Worm (Caenorhabditis elegans) whole organism, L1 larva: Measurements from ENCODE around the gene sec-6.
A peak's percentile ranks its signal among the peaks of the same experiment; 100 is the strongest.

Experiments used
- C16A3.4 ChIP-seq: fragments of 150-350 bp; optimal IDR thresholded peaks from 2 replicates; lab custom pipeline; 2014; ENCODE audit warnings: missing biosample characterization, missing genetic modification characterization
- C34B4.2 ChIP-seq: sonication (generic microtip); optimal IDR thresholded peaks from 2 replicates; lab custom pipeline; 2017; ENCODE audit warnings: mild to moderate bottlenecking, missing genetic modification characterization, missing compliant biosample characterization
- F16B12.6 ChIP-seq: fragments of 150-350 bp; optimal IDR thresholded peaks from 2 replicates; lab custom pipeline; 2014; ENCODE audit warnings: missing biosample characterization, missing genetic modification characterization
- Y116A8C.19 ChIP-seq: sonication (generic microtip); optimal IDR thresholded peaks from 2 replicates; lab custom pipeline; 2016; ENCODE audit warnings: missing compliant biosample characterization, missing genetic modification characterization, borderline replicate concordance
- aha-1 ChIP-seq: fragments of 150-350 bp; optimal IDR thresholded peaks from 2 replicates; lab custom pipeline; 2014; ENCODE audit warnings: missing biosample characterization, missing genetic modification characterization
- aly-2 ChIP-seq: fragments of 150-350 bp; optimal IDR thresholded peaks from 2 replicates; lab custom pipeline; 2014; ENCODE audit warnings: missing biosample characterization, missing genetic modification characterization
- ama-1 ChIP-seq: fragments of 150-350 bp; optimal IDR thresholded peaks from 2 replicates; lab custom pipeline; 2014
- blmp-1 ChIP-seq: fragments of 150-350 bp; optimal IDR thresholded peaks from 2 replicates; lab custom pipeline; 2014; ENCODE audit warnings: missing biosample characterization, missing genetic modification characterization
- ceh-63 ChIP-seq: fragments of 200-800 bp; sonication (Bioruptor generic); optimal IDR thresholded peaks from 2 replicates; lab custom pipeline; 2018; ENCODE audit warnings: mild to moderate bottlenecking, missing genetic modification characterization, missing compliant biosample characterization
- ceh-8 ChIP-seq: fragments of 200-800 bp; sonication (Bioruptor generic); optimal IDR thresholded peaks from 2 replicates; lab custom pipeline; 2018; ENCODE audit warnings: mild to moderate bottlenecking, missing genetic modification characterization, moderate library complexity, missing compliant biosample characterization
- ceh-90 ChIP-seq: sonication (generic microtip); optimal IDR thresholded peaks from 2 replicates; lab custom pipeline; 2016; ENCODE audit warnings: missing genetic modification characterization, missing compliant biosample characterization
- ces-1 ChIP-seq: fragments of 150-350 bp; optimal IDR thresholded peaks from 2 replicates; lab custom pipeline; 2014; ENCODE audit warnings: missing biosample characterization, missing genetic modification reagents, missing genetic modification characterization
- dpl-1 ChIP-seq, 3 experiments: fragments of 150-350 bp in 2 of 3; sonication (generic microtip) in 1 of 3; optimal IDR thresholded peaks; 2 replicates each; lab custom pipeline; 2014 to 2017; ENCODE audit warnings: missing biosample characterization in 3 of 3, missing genetic modification characterization in 3 of 3, missing genetic modification reagents in 3 of 3
- efl-1 ChIP-seq, 4 experiments: fragments of 150-350 bp; optimal IDR thresholded peaks in 3 of 4; peaks in 1 of 4; 1 replicate in 1 of 4; 2 replicates in 3 of 4; lab custom pipeline; 2014; ENCODE audit warnings: missing biosample characterization in 2 of 4, missing genetic modification characterization in 2 of 4, missing genetic modification reagents in 2 of 4
- elt-2 ChIP-seq: sonication (generic microtip); optimal IDR thresholded peaks from 2 replicates; lab custom pipeline; 2016; ENCODE audit warnings: missing genetic modification characterization, mild to moderate bottlenecking, inconsistent platforms, missing compliant biosample characterization, missing genetic modification reagents
- ets-5 ChIP-seq: fragments of 200-800 bp; sonication (Bioruptor generic); IDR thresholded peaks from 2 replicates; pipeline ENCODE4 v1.3.6; 2022; ENCODE audit warnings: missing genetic modification characterization, missing compliant biosample characterization
- fkh-10 ChIP-seq: sonication (generic microtip); optimal IDR thresholded peaks from 2 replicates; lab custom pipeline; 2017; ENCODE audit warnings: missing biosample characterization, missing genetic modification reagents, missing genetic modification characterization
- fos-1 ChIP-seq: fragments of 150-350 bp; optimal IDR thresholded peaks from 2 replicates; lab custom pipeline; 2014; ENCODE audit warnings: missing biosample characterization, missing genetic modification characterization
- grh-1 ChIP-seq: fragments of 200-800 bp; sonication (Bioruptor generic); IDR thresholded peaks from 2 replicates; pipeline ENCODE4 v1.3.6; 2022; ENCODE audit warnings: missing genetic modification reagents, missing genetic modification characterization, missing compliant biosample characterization
- hlh-17 ChIP-seq: fragments of 200-800 bp; sonication (Bioruptor generic); optimal IDR thresholded peaks from 2 replicates; lab custom pipeline; 2018; ENCODE audit warnings: missing genetic modification characterization, mild to moderate bottlenecking, missing compliant biosample characterization, moderate library complexity, borderline replicate concordance
- hpl-2 ChIP-seq: fragments of 150-350 bp; optimal IDR thresholded peaks from 2 replicates; lab custom pipeline; 2014; ENCODE audit warnings: missing biosample characterization, missing genetic modification reagents, missing genetic modification characterization
- irx-1 ChIP-seq: sonication (generic microtip); optimal IDR thresholded peaks from 2 replicates; lab custom pipeline; 2016; ENCODE audit warnings: missing genetic modification characterization, missing compliant biosample characterization
- jun-1 ChIP-seq: fragments of 150-350 bp; optimal IDR thresholded peaks from 2 replicates; lab custom pipeline; 2014; ENCODE audit warnings: missing biosample characterization, missing genetic modification reagents, missing genetic modification characterization
- lin-13 ChIP-seq: fragments of 150-350 bp; optimal IDR thresholded peaks from 2 replicates; lab custom pipeline; 2014; ENCODE audit warnings: missing biosample characterization, missing genetic modification reagents, missing genetic modification characterization
- lin-14 ChIP-seq: fragments of 200-800 bp; sonication (Bioruptor generic); optimal IDR thresholded peaks from 2 replicates; lab custom pipeline; 2018; ENCODE audit warnings: mild to moderate bottlenecking, missing genetic modification characterization, moderate library complexity, missing compliant biosample characterization
- lin-15B ChIP-seq: fragments of 150-350 bp; sonication (generic microtip); optimal IDR thresholded peaks from 3 replicates; lab custom pipeline; 2014; ENCODE audit warnings: missing biosample characterization, missing genetic modification characterization
- lin-39 ChIP-seq: fragments of 150-350 bp; optimal IDR thresholded peaks from 2 replicates; lab custom pipeline; 2014; ENCODE audit warnings: missing biosample characterization, missing genetic modification reagents, missing genetic modification characterization
- lir-3 ChIP-seq: sonication (generic microtip); optimal IDR thresholded peaks from 2 replicates; lab custom pipeline; 2016; ENCODE audit warnings: mild to moderate bottlenecking, missing genetic modification characterization, moderate library complexity, missing compliant biosample characterization; ENCODE audit not compliant: poor library complexity
- lsy-2 ChIP-seq, 2 experiments: fragments of 150-350 bp; optimal IDR thresholded peaks; 2 replicates each; lab custom pipeline; 2014; ENCODE audit warnings: missing biosample characterization in 2 of 2, missing genetic modification characterization in 2 of 2
- mab-9 ChIP-seq: fragments of 200-800 bp; sonication (Bioruptor generic); IDR thresholded peaks from 2 replicates; pipeline ENCODE4 v1.3.6; 2022; ENCODE audit warnings: missing genetic modification reagents, missing genetic modification characterization, missing compliant biosample characterization
- mef-2 ChIP-seq: fragments of 150-350 bp; optimal IDR thresholded peaks from 2 replicates; lab custom pipeline; 2014; ENCODE audit warnings: missing biosample characterization, missing genetic modification characterization
- mep-1 ChIP-seq: fragments of 150-350 bp; optimal IDR thresholded peaks from 2 replicates; lab custom pipeline; 2014; ENCODE audit warnings: missing biosample characterization, missing genetic modification characterization
- nhr-11 ChIP-seq: fragments of 150-350 bp; optimal IDR thresholded peaks from 2 replicates; lab custom pipeline; 2014; ENCODE audit warnings: missing biosample characterization, missing genetic modification characterization
- nhr-19 ChIP-seq: fragments of 200-800 bp; sonication (Bioruptor generic); conservative IDR thresholded peaks from 2 replicates; pipeline ENCODE4 v1.3.6; 2022; ENCODE audit warnings: missing genetic modification characterization, missing compliant biosample characterization
- nhr-20 ChIP-seq: sonication (generic microtip); optimal IDR thresholded peaks from 2 replicates; lab custom pipeline; 2016; ENCODE audit warnings: mild to moderate bottlenecking, missing genetic modification characterization, missing compliant biosample characterization
- nhr-237 ChIP-seq: fragments of 150-350 bp; optimal IDR thresholded peaks from 2 replicates; lab custom pipeline; 2014; ENCODE audit warnings: missing biosample characterization, missing genetic modification characterization
- nhr-71 ChIP-seq: sonication (generic microtip); optimal IDR thresholded peaks from 2 replicates; lab custom pipeline; 2016; ENCODE audit warnings: mild to moderate bottlenecking, missing genetic modification characterization, moderate library complexity, missing compliant biosample characterization
- nhr-84 ChIP-seq: sonication (generic microtip); optimal IDR thresholded peaks from 2 replicates; lab custom pipeline; 2017; ENCODE audit warnings: missing biosample characterization, missing genetic modification characterization
- pag-3 ChIP-seq: sonication (generic microtip); optimal IDR thresholded peaks from 2 replicates; lab custom pipeline; 2017; ENCODE audit warnings: missing genetic modification characterization, mild to moderate bottlenecking, missing compliant biosample characterization, antibody characterized with exemption, borderline replicate concordance; ENCODE audit not compliant: insufficient read depth
- pax-3 ChIP-seq: fragments of 200-800 bp; sonication (Bioruptor generic); optimal IDR thresholded peaks from 2 replicates; lab custom pipeline; 2018; ENCODE audit warnings: mild to moderate bottlenecking, missing genetic modification characterization, moderate library complexity, missing compliant biosample characterization
- rnt-1 ChIP-seq: sonication (generic microtip); optimal IDR thresholded peaks from 2 replicates; lab custom pipeline; 2016; ENCODE audit warnings: mild to moderate bottlenecking, missing genetic modification characterization, moderate library complexity, missing compliant biosample characterization
- skn-1 ChIP-seq: fragments of 150-350 bp; optimal IDR thresholded peaks from 2 replicates; lab custom pipeline; 2014; ENCODE audit warnings: missing biosample characterization, missing genetic modification characterization
- snpc-4 ChIP-seq: fragments of 150-350 bp; optimal IDR thresholded peaks from 2 replicates; lab custom pipeline; 2014; ENCODE audit warnings: missing biosample characterization, missing genetic modification characterization
- snu-23 ChIP-seq: sonication (generic microtip); optimal IDR thresholded peaks from 2 replicates; lab custom pipeline; 2016; ENCODE audit warnings: missing genetic modification characterization, missing compliant biosample characterization
- sup-37 ChIP-seq: fragments of 200-800 bp; sonication (Bioruptor generic); optimal IDR thresholded peaks from 2 replicates; lab custom pipeline; 2018; ENCODE audit warnings: mild to moderate bottlenecking, missing genetic modification characterization, missing compliant biosample characterization
- swsn-7 ChIP-seq: sonication (generic microtip); optimal IDR thresholded peaks from 2 replicates; lab custom pipeline; 2016; ENCODE audit warnings: missing genetic modification characterization, missing compliant biosample characterization
- tbx-2 ChIP-seq: sonication (generic microtip); optimal IDR thresholded peaks from 2 replicates; lab custom pipeline; 2016; ENCODE audit warnings: missing genetic modification characterization, missing compliant biosample characterization
- unc-30 ChIP-seq: sonication (generic microtip); optimal IDR thresholded peaks from 2 replicates; lab custom pipeline; 2017; ENCODE audit warnings: missing biosample characterization, missing genetic modification characterization
- unc-86 ChIP-seq: sonication (generic microtip); optimal IDR thresholded peaks from 2 replicates; lab custom pipeline; 2016; ENCODE audit warnings: missing genetic modification characterization, missing compliant biosample characterization
- unc-98 ChIP-seq: fragments of 200-800 bp; sonication (Bioruptor generic); IDR thresholded peaks from 2 replicates; pipeline ENCODE4 v1.3.6; 2022; ENCODE audit warnings: missing genetic modification characterization, missing compliant biosample characterization
- zag-1 ChIP-seq: fragments of 150-350 bp; optimal IDR thresholded peaks from 2 replicates; lab custom pipeline; 2014; ENCODE audit warnings: missing biosample characterization, missing genetic modification characterization
- ztf-11 ChIP-seq, 2 experiments: sonication (generic microtip); optimal IDR thresholded peaks; 2 replicates each; lab custom pipeline; 2016 to 2017; ENCODE audit warnings: missing genetic modification characterization in 2 of 2, missing biosample characterization in 1 of 2, missing compliant biosample characterization in 1 of 2

The sec-6 gene

DNA sequence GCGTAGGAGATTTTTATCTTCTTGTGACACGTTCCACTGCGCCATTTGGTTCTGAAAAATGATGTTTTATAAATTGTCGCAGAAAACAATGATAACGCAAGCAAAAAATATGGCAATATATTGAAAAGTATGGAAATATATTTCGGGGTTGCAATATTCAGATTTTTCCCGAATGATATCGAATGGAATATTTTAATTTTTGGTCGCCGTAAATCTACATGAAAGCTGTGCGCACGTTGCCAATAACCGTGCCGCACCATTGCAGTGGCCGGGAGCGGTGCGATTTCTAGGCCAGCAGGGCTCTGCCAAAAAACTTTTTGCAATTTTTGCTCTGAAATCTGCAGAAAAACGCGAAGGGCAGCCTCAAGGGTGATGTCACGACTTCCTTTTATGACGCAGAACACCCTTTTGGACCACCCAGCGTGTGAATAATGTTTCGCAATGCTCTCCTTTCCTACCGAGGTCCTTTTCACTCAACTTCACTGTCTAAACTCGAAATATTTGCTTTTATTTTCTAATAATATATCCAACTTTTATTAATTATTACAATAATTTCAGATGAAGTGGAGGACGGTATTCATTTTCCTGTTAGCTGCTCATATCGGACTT lies 1.1 kb upstream of the sec-6 start, which contains the start of the genes F09E5.11 and bmy-1 (continued):
- TF ChIP-seq Y116A8C.19 (peak; percentile 29), ama-1 (lab: Kevin White, UChicago) (no peak), dpl-1 (GFP tag; optimal IDR thresholded peaks at IDR 0.05; lab: Kevin White, UChicago) (peak; percentile 61 to 76 (median 74)), unc-98 (peak; percentile 69; the same call in 1 of the 2 replicates), jun-1 (peak; percentile 69), mef-2 (tag; lab: Kevin White, UChicago) (no peak), ztf-11 (tag; optimal IDR thresholded peaks at IDR 0.05; lab: Kevin White, UChicago) (peak in 1 of 2 experiments; percentile 92), nhr-11 (tag; lab: Kevin White, UChicago) (peak; percentile 16), elt-2 (tag; lab: Kevin White, UChicago) (peak; percentile 79), unc-86 (peak; percentile 85), ceh-8 (GFP tag; lab: Kevin White, UChicago) (peak; percentile 67), aha-1 (no peak), grh-1 (GFP tag; lab: Robert Waterston, UW) (peak; percentile 66), skn-1 (tag; lab: Kevin White, UChicago) (peak; percentile 84), aly-2 (no peak), lin-15B (tag; lab: Kevin White, UChicago) (peak; percentile 88), nhr-71 (tag; lab: Kevin White, UChicago) (peak; percentile 94), rnt-1 (tag; lab: Kevin White, UChicago) (peak; percentile 99), ceh-90 (tag; lab: Kevin White, UChicago) (peak; percentile 85), ets-5 (no peak), lin-39 (peak; percentile 55), C34B4.2 (tag; lab: Kevin White, UChicago) (no peak), blmp-1 (tag; lab: Kevin White, UChicago) (peak; percentile 1), nhr-237 (no peak), fos-1 (tag; lab: Kevin White, UChicago) (peak; percentile 45), snu-23 (GFP tag; lab: Kevin White, UChicago) (peak; percentile 84), unc-30 (tag; lab: Kevin White, UChicago) (no peak), mep-1 (peak; percentile 71), efl-1 (optimal IDR thresholded peaks at IDR 0.05; lab: Kevin White, UChicago) (peak; percentile 81), efl-1 (GFP tag; optimal IDR thresholded peaks at IDR 0.05 in 1 of 2; lab: Kevin White, UChicago) (peak; percentile 73 to 98), lir-3 (tag; lab: Kevin White, UChicago) (peak; percentile 95), lin-13 (GFP tag; lab: Kevin White, UChicago) (peak; percentile 86), nhr-20 (tag; lab: Kevin White, UChicago) (peak; percentile 86), C16A3.4 (tag; lab: Kevin White, UChicago) (peak; percentile 89), swsn-7 (tag; lab: Kevin White, UChicago) (peak; percentile 86), hlh-17 (no peak), lsy-2 (tag; optimal IDR thresholded peaks at IDR 0.05; lab: Kevin White, UChicago) (peak; percentile 80 to 81), ceh-63 (GFP tag; lab: Kevin White, UChicago) (no peak), pax-3 (tag; lab: Kevin White, UChicago) (peak; percentile 84), F16B12.6 (peak; percentile 50), sup-37 (GFP tag; lab: Kevin White, UChicago) (peak; percentile 44), nhr-84 (tag; lab: Kevin White, UChicago) (no peak), hpl-2 (GFP tag; lab: Kevin White, UChicago) (no peak), nhr-19 (GFP tag; lab: Robert Waterston, UW) (peak; percentile 85), mab-9 (GFP tag; lab: Robert Waterston, UW) (peak; percentile 53), irx-1 (tag; lab: Kevin White, UChicago) (peak; percentile 84), ces-1 (GFP tag; lab: Kevin White, UChicago) (no peak), zag-1 (tag; lab: Kevin White, UChicago) (no peak), fkh-10 (GFP tag; lab: Kevin White, UChicago) (peak; percentile 84), pag-3 (tag; lab: Kevin White, UChicago) (no peak), lin-14 (GFP tag; lab: Kevin White, UChicago) (peak; percentile 91), tbx-2 (tag; lab: Kevin White, UChicago) (peak; percentile 91), snpc-4 (tag; lab: Kevin White, UChicago) (peak; percentile 60)
